Fruit fly (Drosophila melanogaster) whole organism, embryonic: ENCODE measurements around the gene Sc2.
A peak's percentile ranks its signal among the peaks of the same experiment; 100 is the strongest.

Experiments used
- B-H2 ChIP-seq: fragments of 200-800 bp; sonication (Bioruptor generic); optimal IDR thresholded peaks from 2 replicates; lab custom pipeline; 2018; ENCODE audit warnings: missing biosample characterization, mild to moderate bottlenecking, missing genetic modification characterization
- CG10274 ChIP-seq: fragments of 200-800 bp; sonication (Bioruptor generic); optimal IDR thresholded peaks from 3 replicates; lab custom pipeline; 2017; ENCODE audit warnings: missing biosample characterization, mild to moderate bottlenecking, missing genetic modification characterization
- CG10565 ChIP-seq: fragments of 200-800 bp; sonication (Bioruptor generic); optimal IDR thresholded peaks from 3 replicates; lab custom pipeline; 2016; ENCODE audit warnings: missing biosample characterization, mild to moderate bottlenecking, missing genetic modification characterization
- CG10654 ChIP-seq: fragments of 200-800 bp; sonication (Bioruptor generic); optimal IDR thresholded peaks from 2 replicates; lab custom pipeline; 2016; ENCODE audit warnings: missing biosample characterization, missing genetic modification characterization
- CG10979 ChIP-seq: fragments of 200-800 bp; sonication (Bioruptor generic); optimal IDR thresholded peaks from 2 replicates; lab custom pipeline; 2018; ENCODE audit warnings: missing biosample characterization, mild to moderate bottlenecking, missing genetic modification characterization, moderate library complexity
- CG11504 ChIP-seq: fragments of 200-800 bp; sonication (Bioruptor generic); optimal IDR thresholded peaks from 3 replicates; lab custom pipeline; 2019; ENCODE audit warnings: missing biosample characterization, mild to moderate bottlenecking, missing genetic modification characterization, moderate library complexity
- CG12942 ChIP-seq: fragments of 200-800 bp; sonication (Bioruptor generic); optimal IDR thresholded peaks from 3 replicates; lab custom pipeline; 2016; ENCODE audit warnings: missing biosample characterization, missing genetic modification characterization
- CG14441 ChIP-seq: fragments of 200-800 bp; sonication (Bioruptor generic); IDR thresholded peaks from 2 replicates; pipeline ENCODE4 v1.3.6; 2022; ENCODE audit warnings: missing biosample characterization, missing genetic modification characterization
- CG15601 ChIP-seq: fragments of 200-800 bp; sonication (Bioruptor generic); optimal IDR thresholded peaks from 3 replicates; lab custom pipeline; 2019; ENCODE audit warnings: missing biosample characterization, mild to moderate bottlenecking, missing genetic modification characterization, moderate library complexity
- CG1603 ChIP-seq: fragments of 200-800 bp; sonication (Bioruptor generic); optimal IDR thresholded peaks from 2 replicates; lab custom pipeline; 2019; ENCODE audit warnings: missing biosample characterization, mild to moderate bottlenecking, missing genetic modification characterization, moderate library complexity
- CG1647 ChIP-seq: fragments of 200-800 bp; sonication (Bioruptor generic); optimal IDR thresholded peaks from 3 replicates; lab custom pipeline; 2016; ENCODE audit warnings: missing biosample characterization, missing genetic modification characterization
- CG16813 ChIP-seq: fragments of 200-800 bp; sonication (Bioruptor generic); IDR thresholded peaks from 3 replicates; pipeline ENCODE4 v1.3.6; 2022; ENCODE audit warnings: missing biosample characterization, missing genetic modification characterization; ENCODE audit not compliant: partially characterized antibody
- CG17912 ChIP-seq: fragments of 200-800 bp; sonication (Bioruptor generic); optimal IDR thresholded peaks from 2 replicates; lab custom pipeline; 2018; ENCODE audit warnings: missing biosample characterization, mild to moderate bottlenecking, missing genetic modification characterization
- CG31388 ChIP-seq: fragments of 200-800 bp; sonication (Bioruptor generic); optimal IDR thresholded peaks from 2 replicates; lab custom pipeline; 2016; ENCODE audit warnings: missing biosample characterization, missing genetic modification characterization
- CG31441 ChIP-seq: fragments of 200-800 bp; sonication (Bioruptor generic); IDR thresholded peaks from 2 replicates; pipeline ENCODE4 v1.3.6; 2022; ENCODE audit warnings: missing biosample characterization, missing genetic modification characterization
- CG32532 ChIP-seq: fragments of 200-800 bp; sonication (Bioruptor generic); IDR thresholded peaks from 2 replicates; pipeline ENCODE4 v1.3.6; 2022; ENCODE audit warnings: missing biosample characterization, missing genetic modification characterization
- CG4328 ChIP-seq: fragments of 200-800 bp; sonication (Bioruptor generic); optimal IDR thresholded peaks from 3 replicates; lab custom pipeline; 2017; ENCODE audit warnings: missing biosample characterization, missing genetic modification reagents, missing genetic modification characterization
- CG7839 ChIP-seq: fragments of 200-800 bp; sonication (Bioruptor generic); optimal IDR thresholded peaks from 3 replicates; lab custom pipeline; 2018; ENCODE audit warnings: missing biosample characterization, mild to moderate bottlenecking, missing genetic modification characterization, moderate library complexity
- D19B ChIP-seq: fragments of 200-800 bp; sonication (Bioruptor generic); optimal IDR thresholded peaks from 2 replicates; lab custom pipeline; 2017; ENCODE audit warnings: missing biosample characterization, mild to moderate bottlenecking, missing genetic modification characterization
- Elba2 ChIP-seq: fragments of 200-800 bp; sonication (Bioruptor generic); optimal IDR thresholded peaks from 3 replicates; lab custom pipeline; 2016; ENCODE audit warnings: missing biosample characterization, missing genetic modification characterization
- Ets65A ChIP-seq: fragments of 200-800 bp; sonication (Bioruptor generic); peaks from one replicate; lab custom pipeline; 2016; ENCODE audit warnings: missing biosample characterization, missing genetic modification characterization
- Gsc ChIP-seq: fragments of 200-800 bp; sonication (Bioruptor generic); IDR thresholded peaks from 2 replicates; pipeline ENCODE4 v1.3.6; 2022; ENCODE audit warnings: missing biosample characterization, missing genetic modification characterization
- HLHmδ ChIP-seq: fragments of 200-800 bp; sonication (Bioruptor generic); optimal IDR thresholded peaks from 2 replicates; lab custom pipeline; 2018; ENCODE audit warnings: missing biosample characterization, mild to moderate bottlenecking, missing genetic modification characterization, moderate library complexity
- Myb ChIP-seq: fragments of 200-800 bp; sonication (Bioruptor generic); optimal IDR thresholded peaks from 2 replicates; lab custom pipeline; 2016; ENCODE audit warnings: missing biosample characterization, missing genetic modification characterization
- Neu2 ChIP-seq: fragments of 200-800 bp; sonication (Bioruptor generic); optimal IDR thresholded peaks from 3 replicates; lab custom pipeline; 2016; ENCODE audit warnings: missing biosample characterization, missing genetic modification characterization, borderline replicate concordance
- Oaz ChIP-seq: fragments of 200-800 bp; sonication (Bioruptor generic); IDR thresholded peaks from 2 replicates; pipeline ENCODE4 v1.3.6; 2022; ENCODE audit warnings: missing biosample characterization, missing genetic modification characterization
- Tbp ChIP-seq: fragments of >200 bp; optimal IDR thresholded peaks from 2 replicates; lab custom pipeline; 2018; ENCODE audit warnings: missing biosample characterization, missing genetic modification characterization
- Xrp1 ChIP-seq: fragments of 200-800 bp; sonication (Bioruptor generic); IDR thresholded peaks from 2 replicates; pipeline ENCODE4 v1.3.6; 2022; ENCODE audit warnings: missing biosample characterization, missing genetic modification characterization
- amos ChIP-seq: fragments of 200-800 bp; sonication (Bioruptor generic); IDR thresholded peaks from 2 replicates; pipeline ENCODE4 v1.3.6; 2022; ENCODE audit warnings: missing biosample characterization, missing genetic modification characterization; ENCODE audit not compliant: partially characterized antibody
- aop ChIP-seq: fragments of 200-800 bp; sonication (Bioruptor generic); IDR thresholded peaks from 2 replicates; pipeline ENCODE4 v1.3.6; 2022; ENCODE audit warnings: missing biosample characterization, missing genetic modification characterization
- dm ChIP-seq: fragments of 200-800 bp; sonication (Bioruptor generic); optimal IDR thresholded peaks from 3 replicates; lab custom pipeline; 2016; ENCODE audit warnings: missing biosample characterization, missing genetic modification characterization
- dysf ChIP-seq: fragments of 200-800 bp; sonication (Bioruptor generic); IDR thresholded peaks from 3 replicates; pipeline ENCODE4 v1.3.6; 2022; ENCODE audit warnings: missing biosample characterization, missing genetic modification characterization
- ewg ChIP-seq: fragments of 200-800 bp; sonication (Bioruptor generic); optimal IDR thresholded peaks from 3 replicates; lab custom pipeline; 2017; ENCODE audit warnings: mild to moderate bottlenecking, missing biosample characterization, missing genetic modification reagents, missing genetic modification characterization
- fd3F ChIP-seq: fragments of 200-800 bp; sonication (Bioruptor generic); optimal IDR thresholded peaks from 2 replicates; lab custom pipeline; 2018; ENCODE audit warnings: missing biosample characterization, mild to moderate bottlenecking, missing genetic modification characterization, moderate library complexity
- grn ChIP-seq: fragments of 200-800 bp; sonication (Bioruptor generic); optimal IDR thresholded peaks from 3 replicates; lab custom pipeline; 2017; ENCODE audit warnings: missing biosample characterization, missing genetic modification characterization
- her ChIP-seq: fragments of 200-800 bp; sonication (Bioruptor generic); optimal IDR thresholded peaks from 2 replicates; lab custom pipeline; 2016; ENCODE audit warnings: missing biosample characterization, missing genetic modification characterization
- ken ChIP-seq: fragments of 200-800 bp; sonication (Bioruptor generic); IDR thresholded peaks from 3 replicates; pipeline ENCODE4 v1.3.6; 2022; ENCODE audit warnings: missing biosample characterization, missing genetic modification characterization
- mam ChIP-seq: fragments of 200-800 bp; sonication (Bioruptor generic); optimal IDR thresholded peaks from 3 replicates; lab custom pipeline; 2016; ENCODE audit warnings: missing biosample characterization, missing genetic modification characterization
- p53 ChIP-seq: fragments of 200-800 bp; sonication (Bioruptor generic); optimal IDR thresholded peaks from 2 replicates; lab custom pipeline; 2016; ENCODE audit warnings: missing biosample characterization, missing genetic modification characterization
- psq ChIP-seq: fragments of 200-800 bp; sonication (Bioruptor generic); optimal IDR thresholded peaks from 2 replicates; lab custom pipeline; 2017; ENCODE audit warnings: missing biosample characterization, missing genetic modification characterization
- ranshi ChIP-seq: fragments of 200-800 bp; sonication (Bioruptor generic); IDR thresholded peaks from 2 replicates; pipeline ENCODE4 v1.3.6; 2022; ENCODE audit warnings: missing biosample characterization, missing genetic modification characterization
- sens-2 ChIP-seq: fragments of 200-800 bp; sonication (Bioruptor generic); IDR thresholded peaks from 2 replicates; pipeline ENCODE4 v1.3.6; 2022; ENCODE audit warnings: missing biosample characterization, missing genetic modification characterization
- slbo ChIP-seq: fragments of 200-800 bp; sonication (Bioruptor generic); IDR thresholded peaks from 2 replicates; pipeline ENCODE4 v1.3.6; 2022; ENCODE audit warnings: missing biosample characterization, missing genetic modification characterization
- sr ChIP-seq: fragments of 200-800 bp; sonication (Bioruptor generic); IDR thresholded peaks from 3 replicates; pipeline ENCODE4 v1.3.6; 2022; ENCODE audit warnings: missing biosample characterization, missing genetic modification characterization
- tap ChIP-seq: fragments of 200-800 bp; optimal IDR thresholded peaks from 3 replicates; lab custom pipeline; 2019; ENCODE audit warnings: missing biosample characterization, mild to moderate bottlenecking, missing genetic modification characterization, moderate library complexity
- tna ChIP-seq: fragments of 200-800 bp; sonication (Bioruptor generic); IDR thresholded peaks from 2 replicates; pipeline ENCODE4 v1.3.6; 2022; ENCODE audit warnings: missing biosample characterization, missing genetic modification characterization; ENCODE audit not compliant: partially characterized antibody
- toy ChIP-seq: fragments of 200-800 bp; sonication (Bioruptor generic); IDR thresholded peaks from 2 replicates; pipeline ENCODE4 v1.3.6; 2022; ENCODE audit warnings: missing biosample characterization, missing genetic modification characterization
- tx ChIP-seq: fragments of 200-800 bp; sonication (Bioruptor generic); optimal IDR thresholded peaks from 2 replicates; lab custom pipeline; 2016; ENCODE audit warnings: missing biosample characterization, missing genetic modification characterization
- unc-4 ChIP-seq: fragments of 200-800 bp; sonication (Bioruptor generic); IDR thresholded peaks from 2 replicates; pipeline ENCODE4 v1.3.6; 2022; ENCODE audit warnings: missing biosample characterization, missing genetic modification characterization; ENCODE audit not compliant: partially characterized antibody
- vfl ChIP-seq: fragments of 200-800 bp; sonication (Bioruptor generic); optimal IDR thresholded peaks from 2 replicates; lab custom pipeline; 2016; ENCODE audit warnings: missing biosample characterization, missing genetic modification characterization

Sc2 gene

DNA sequence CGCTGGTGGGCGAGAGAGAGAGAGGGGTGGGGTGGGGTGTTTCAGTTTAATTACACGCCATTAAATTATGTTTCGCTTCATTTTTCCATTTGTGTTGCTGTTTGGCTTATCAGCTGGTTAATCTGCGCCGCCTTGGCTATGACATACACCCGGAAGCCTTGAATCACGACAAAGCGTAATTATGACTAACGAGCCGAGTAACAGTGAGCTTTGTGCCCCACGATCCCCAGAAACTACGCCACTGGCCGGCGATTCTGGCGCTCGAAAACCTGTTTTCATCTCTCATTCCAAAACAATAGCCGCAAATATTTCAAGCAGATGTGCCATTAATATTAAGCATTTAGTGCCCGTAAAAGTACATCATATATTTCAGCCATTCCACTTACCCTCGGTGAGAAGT lies 48.6 kb downstream of the Sc2 start (continued):
- TF ChIP-seq Elba2 (no peak), CG32532 (GFP tag; lab: Robert Waterston, UW) (peak; percentile 32; the same call in 1 of the 2 replicates), Gsc (GFP tag; lab: Robert Waterston, UW) (no peak), sr (no peak), ranshi (peak; percentile 18; the same call in 1 of the 2 replicates), CG14441 (GFP tag; lab: Robert Waterston, UW) (no peak), CG16813 (GFP tag; lab: Robert Waterston, UW) (no peak)

dm6 chr3L:3952468-3952867 lies 49.2 kb downstream of the Sc2 start, which contains the start of gene CG14984:
Gene CG14984 (minus strand): TSS chr3L:3952550.
- TF ChIP-seq CG1603 (tag; lab: Kevin White, UChicago) (no peak), unc-4 (GFP tag; lab: Robert Waterston, UW) (no peak), CG31441 (GFP tag; lab: Robert Waterston, UW) (0 out of 2 replicates have a peak, but pooled peaks have one; percentile 12), CG10654 (GFP tag; lab: Kevin White, UChicago) (no peak), aop (GFP tag; lab: Robert Waterston, UW) (no peak), CG4328 (GFP tag; lab: Kevin White, UChicago) (no peak), dysf (GFP tag; lab: Robert Waterston, UW) (peak; percentile 74; the same call in 2 of the 3 replicates), CG12942 (GFP tag; lab: Kevin White, UChicago) (no peak), grn (GFP tag; lab: Kevin White, UChicago) (no peak), HLHmδ (GFP tag; lab: Kevin White, UChicago) (no peak), B-H2 (GFP tag; lab: Kevin White, UChicago) (no peak), CG11504 (tag; lab: Kevin White, UChicago) (peak; percentile 57), ewg (GFP tag; lab: Kevin White, UChicago) (no peak), slbo (GFP tag; lab: Robert Waterston, UW) (peak; percentile 77), Oaz (GFP tag; lab: Robert Waterston, UW) (no peak), Tbp (GFP tag; lab: Kevin White, UChicago) (no peak), CG15601 (no peak), D19B (GFP tag; lab: Kevin White, UChicago) (peak; percentile 50), tx (GFP tag; lab: Kevin White, UChicago) (no peak), tna (no peak), toy (GFP tag; lab: Robert Waterston, UW) (0 out of 2 replicates have a peak, but pooled peaks have one; percentile 55), Neu2 (GFP tag; lab: Kevin White, UChicago) (no peak), vfl (GFP tag; lab: Kevin White, UChicago) (no peak), p53 (GFP tag; lab: Kevin White, UChicago) (no peak), ken (GFP tag; lab: Robert Waterston, UW) (no peak), CG10565 (GFP tag; lab: Kevin White, UChicago) (no peak), Myb (GFP tag; lab: Kevin White, UChicago) (no peak), CG31388 (GFP tag; lab: Kevin White, UChicago) (peak; percentile 4), Ets65A (GFP tag; lab: Kevin White, UChicago) (peak; percentile 92), CG10979 (no peak), CG1647 (peak; percentile 26), CG17912 (GFP tag; lab: Kevin White, UChicago) (no peak), CG32532 (GFP tag; lab: Robert Waterston, UW) (peak; percentile 76), her (GFP tag; lab: Kevin White, UChicago) (no peak), CG10274 (GFP tag; lab: Kevin White, UChicago) (peak; percentile 27), sens-2 (no peak), amos (no peak), mam (GFP tag; lab: Kevin White, UChicago) (peak; percentile 49), CG7839 (peak; percentile 31), fd3F (no peak), Xrp1 (GFP tag; lab: Robert Waterston, UW) (peak; percentile 34; the same call in 1 of the 2 replicates), tap (tag; lab: Kevin White, UChicago) (no peak), Elba2 (no peak), dm (GFP tag; lab: Kevin White, UChicago) (no peak), psq (no peak)
